Worm (Caenorhabditis elegans) whole organism, L1 larva: ENCODE results near the gene ZK632.11.

Source experiments
- C34B4.2 ChIP-seq: sonication (generic microtip); optimal IDR thresholded peaks from 2 replicates; lab custom pipeline; 2017; ENCODE audit warnings: mild to moderate bottlenecking, missing genetic modification characterization, missing compliant biosample characterization
- alr-1 ChIP-seq: fragments of 200-800 bp; sonication (Bioruptor generic); optimal IDR thresholded peaks from 2 replicates; lab custom pipeline; 2018; ENCODE audit warnings: borderline replicate concordance, mild to moderate bottlenecking, missing genetic modification characterization, missing compliant biosample characterization
- ama-1 ChIP-seq: fragments of 150-350 bp; optimal IDR thresholded peaks from 2 replicates; lab custom pipeline; 2014
- ceh-63 ChIP-seq: fragments of 200-800 bp; sonication (Bioruptor generic); optimal IDR thresholded peaks from 2 replicates; lab custom pipeline; 2018; ENCODE audit warnings: mild to moderate bottlenecking, missing genetic modification characterization, missing compliant biosample characterization
- ceh-8 ChIP-seq: fragments of 200-800 bp; sonication (Bioruptor generic); optimal IDR thresholded peaks from 2 replicates; lab custom pipeline; 2018; ENCODE audit warnings: mild to moderate bottlenecking, missing genetic modification characterization, moderate library complexity, missing compliant biosample characterization
- ceh-82 ChIP-seq, 3 experiments: fragments of 150-350 bp in 1 of 3; sonication (generic microtip) in 2 of 3; optimal IDR thresholded peaks; 2 replicates each; lab custom pipeline; 2014 to 2017; ENCODE audit warnings: missing biosample characterization in 3 of 3, missing genetic modification characterization in 3 of 3
- ceh-88 ChIP-seq: fragments of 200-800 bp; sonication (Bioruptor generic); IDR thresholded peaks from 2 replicates; pipeline ENCODE4 v1.3.6; 2022; ENCODE audit warnings: missing genetic modification characterization, missing compliant biosample characterization
- ceh-90 ChIP-seq: sonication (generic microtip); optimal IDR thresholded peaks from 2 replicates; lab custom pipeline; 2016; ENCODE audit warnings: missing genetic modification characterization, missing compliant biosample characterization
- dpl-1 ChIP-seq, 3 experiments: fragments of 150-350 bp in 2 of 3; sonication (generic microtip) in 1 of 3; optimal IDR thresholded peaks; 2 replicates each; lab custom pipeline; 2014 to 2017; ENCODE audit warnings: missing biosample characterization in 3 of 3, missing genetic modification characterization in 3 of 3, missing genetic modification reagents in 3 of 3
- dsc-1 ChIP-seq: sonication (generic microtip); optimal IDR thresholded peaks from 2 replicates; lab custom pipeline; 2016; ENCODE audit warnings: mild to moderate bottlenecking, missing genetic modification characterization, missing compliant biosample characterization
- efl-3 ChIP-seq: fragments of 200-800 bp; sonication (Bioruptor generic); optimal IDR thresholded peaks from 2 replicates; lab custom pipeline; 2018; ENCODE audit warnings: mild to moderate bottlenecking, missing genetic modification characterization, missing compliant biosample characterization
- egl-13 ChIP-seq: sonication (generic microtip); optimal IDR thresholded peaks from 2 replicates; lab custom pipeline; 2016; ENCODE audit warnings: missing genotype, missing genetic modification reagents, missing genetic modification characterization, missing compliant biosample characterization
- egl-27 ChIP-seq, 2 experiments: fragments of 150-350 bp in 1 of 2; sonication (generic microtip); optimal IDR thresholded peaks; 3 replicates each; lab custom pipeline; 2017 to 2018; ENCODE audit warnings: missing biosample characterization in 2 of 2, missing genetic modification characterization in 2 of 2, missing genetic modification reagents in 2 of 2
- elt-3 ChIP-seq, 6 experiments: fragments of 150-350 bp in 1 of 6; sonication (generic microtip); optimal IDR thresholded peaks; 2 replicates each; lab custom pipeline; 2017 to 2018; ENCODE audit warnings: missing biosample characterization in 6 of 6, missing genetic modification characterization in 6 of 6, inconsistent platforms in 1 of 6
- ets-5 ChIP-seq: fragments of 200-800 bp; sonication (Bioruptor generic); IDR thresholded peaks from 2 replicates; pipeline ENCODE4 v1.3.6; 2022; ENCODE audit warnings: missing genetic modification characterization, missing compliant biosample characterization
- fkh-10 ChIP-seq: sonication (generic microtip); optimal IDR thresholded peaks from 2 replicates; lab custom pipeline; 2017; ENCODE audit warnings: missing biosample characterization, missing genetic modification reagents, missing genetic modification characterization
- fkh-8 ChIP-seq: sonication (generic microtip); optimal IDR thresholded peaks from 2 replicates; lab custom pipeline; 2016; ENCODE audit warnings: mild to moderate bottlenecking, missing genetic modification characterization, missing compliant biosample characterization
- fos-1 ChIP-seq: fragments of 150-350 bp; optimal IDR thresholded peaks from 2 replicates; lab custom pipeline; 2014; ENCODE audit warnings: missing biosample characterization, missing genetic modification characterization
- grh-1 ChIP-seq: fragments of 200-800 bp; sonication (Bioruptor generic); IDR thresholded peaks from 2 replicates; pipeline ENCODE4 v1.3.6; 2022; ENCODE audit warnings: missing genetic modification reagents, missing genetic modification characterization, missing compliant biosample characterization
- hpl-2 ChIP-seq: fragments of 150-350 bp; optimal IDR thresholded peaks from 2 replicates; lab custom pipeline; 2014; ENCODE audit warnings: missing biosample characterization, missing genetic modification reagents, missing genetic modification characterization
- isw-1 ChIP-seq: fragments of 200-800 bp; sonication (Bioruptor generic); IDR thresholded peaks from 2 replicates; pipeline ENCODE4 v1.3.6; 2022; ENCODE audit warnings: missing genetic modification characterization, missing compliant biosample characterization
- jun-1 ChIP-seq: fragments of 150-350 bp; optimal IDR thresholded peaks from 2 replicates; lab custom pipeline; 2014; ENCODE audit warnings: missing biosample characterization, missing genetic modification reagents, missing genetic modification characterization
- lin-14 ChIP-seq: fragments of 200-800 bp; sonication (Bioruptor generic); optimal IDR thresholded peaks from 2 replicates; lab custom pipeline; 2018; ENCODE audit warnings: mild to moderate bottlenecking, missing genetic modification characterization, moderate library complexity, missing compliant biosample characterization
- lin-15B ChIP-seq: fragments of 150-350 bp; sonication (generic microtip); optimal IDR thresholded peaks from 3 replicates; lab custom pipeline; 2014; ENCODE audit warnings: missing biosample characterization, missing genetic modification characterization
- lin-39 ChIP-seq: fragments of 150-350 bp; optimal IDR thresholded peaks from 2 replicates; lab custom pipeline; 2014; ENCODE audit warnings: missing biosample characterization, missing genetic modification reagents, missing genetic modification characterization
- lsy-2 ChIP-seq, 2 experiments: fragments of 150-350 bp; optimal IDR thresholded peaks; 2 replicates each; lab custom pipeline; 2014; ENCODE audit warnings: missing biosample characterization in 2 of 2, missing genetic modification characterization in 2 of 2
- mdl-1 ChIP-seq, 2 experiments: fragments of 150-350 bp; optimal IDR thresholded peaks; 2 replicates each; lab custom pipeline; 2014 to 2017; ENCODE audit warnings: missing biosample characterization in 2 of 2, missing genetic modification characterization in 2 of 2, inconsistent platforms in 1 of 2
- mef-2 ChIP-seq: fragments of 150-350 bp; optimal IDR thresholded peaks from 2 replicates; lab custom pipeline; 2014; ENCODE audit warnings: missing biosample characterization, missing genetic modification characterization
- nhr-19 ChIP-seq: fragments of 200-800 bp; sonication (Bioruptor generic); conservative IDR thresholded peaks from 2 replicates; pipeline ENCODE4 v1.3.6; 2022; ENCODE audit warnings: missing genetic modification characterization, missing compliant biosample characterization
- nhr-28 ChIP-seq: fragments of 150-350 bp; optimal IDR thresholded peaks from 2 replicates; lab custom pipeline; 2014; ENCODE audit warnings: missing biosample characterization, missing genetic modification characterization
- nhr-76 ChIP-seq: sonication (generic microtip); optimal IDR thresholded peaks from 2 replicates; lab custom pipeline; 2017; ENCODE audit warnings: missing biosample characterization, missing genetic modification characterization
- nhr-77 ChIP-seq: fragments of 150-350 bp; optimal IDR thresholded peaks from 2 replicates; lab custom pipeline; 2014; ENCODE audit warnings: missing biosample characterization, missing genetic modification characterization
- nhr-84 ChIP-seq: sonication (generic microtip); optimal IDR thresholded peaks from 2 replicates; lab custom pipeline; 2017; ENCODE audit warnings: missing biosample characterization, missing genetic modification characterization
- nhr-85 ChIP-seq: sonication (generic microtip); peaks from one replicate; lab custom pipeline; 2016; ENCODE audit warnings: missing genetic modification characterization, inconsistent platforms, missing compliant biosample characterization
- nhr-90 ChIP-seq: sonication (generic microtip); optimal IDR thresholded peaks from 2 replicates; lab custom pipeline; 2016; ENCODE audit warnings: mild to moderate bottlenecking, missing genetic modification characterization, missing compliant biosample characterization; ENCODE audit not compliant: poor library complexity
- pqm-1 ChIP-seq: sonication (generic microtip); optimal IDR thresholded peaks from 3 replicates; lab custom pipeline; 2017; ENCODE audit warnings: missing biosample characterization, missing genetic modification characterization
- rnt-1 ChIP-seq: sonication (generic microtip); optimal IDR thresholded peaks from 2 replicates; lab custom pipeline; 2016; ENCODE audit warnings: mild to moderate bottlenecking, missing genetic modification characterization, moderate library complexity, missing compliant biosample characterization
- snpc-4 ChIP-seq: fragments of 150-350 bp; optimal IDR thresholded peaks from 2 replicates; lab custom pipeline; 2014; ENCODE audit warnings: missing biosample characterization, missing genetic modification characterization
- snu-23 ChIP-seq: sonication (generic microtip); optimal IDR thresholded peaks from 2 replicates; lab custom pipeline; 2016; ENCODE audit warnings: missing genetic modification characterization, missing compliant biosample characterization
- sox-4 ChIP-seq: sonication (generic microtip); optimal IDR thresholded peaks from 2 replicates; lab custom pipeline; 2016; ENCODE audit warnings: missing genetic modification characterization, missing compliant biosample characterization
- sup-37 ChIP-seq: fragments of 200-800 bp; sonication (Bioruptor generic); optimal IDR thresholded peaks from 2 replicates; lab custom pipeline; 2018; ENCODE audit warnings: mild to moderate bottlenecking, missing genetic modification characterization, missing compliant biosample characterization
- tbx-2 ChIP-seq: sonication (generic microtip); optimal IDR thresholded peaks from 2 replicates; lab custom pipeline; 2016; ENCODE audit warnings: missing genetic modification characterization, missing compliant biosample characterization
- tlp-1 ChIP-seq: fragments of 150-350 bp; optimal IDR thresholded peaks from 2 replicates; lab custom pipeline; 2014; ENCODE audit warnings: missing biosample characterization, missing genetic modification characterization
- unc-130 ChIP-seq: fragments of 150-350 bp; optimal IDR thresholded peaks from 2 replicates; lab custom pipeline; 2017; ENCODE audit warnings: missing biosample characterization, missing genetic modification characterization, inconsistent platforms
- unc-30 ChIP-seq: sonication (generic microtip); optimal IDR thresholded peaks from 2 replicates; lab custom pipeline; 2017; ENCODE audit warnings: missing biosample characterization, missing genetic modification characterization
- unc-98 ChIP-seq: fragments of 200-800 bp; sonication (Bioruptor generic); IDR thresholded peaks from 2 replicates; pipeline ENCODE4 v1.3.6; 2022; ENCODE audit warnings: missing genetic modification characterization, missing compliant biosample characterization
- vab-15 ChIP-seq: sonication (generic microtip); optimal IDR thresholded peaks from 2 replicates; lab custom pipeline; 2017; ENCODE audit warnings: missing genotype, mild to moderate bottlenecking, missing genetic modification characterization, missing compliant biosample characterization
- zip-4 ChIP-seq: fragments of 200-800 bp; sonication (Bioruptor generic); optimal IDR thresholded peaks from 2 replicates; lab custom pipeline; 2018; ENCODE audit warnings: mild to moderate bottlenecking, missing genetic modification characterization, moderate library complexity, missing compliant biosample characterization
- ztf-11 ChIP-seq, 2 experiments: sonication (generic microtip); optimal IDR thresholded peaks; 2 replicates each; lab custom pipeline; 2016 to 2017; ENCODE audit warnings: missing genetic modification characterization in 2 of 2, missing biosample characterization in 1 of 2, missing compliant biosample characterization in 1 of 2

The ZK632.11 gene

DNA sequence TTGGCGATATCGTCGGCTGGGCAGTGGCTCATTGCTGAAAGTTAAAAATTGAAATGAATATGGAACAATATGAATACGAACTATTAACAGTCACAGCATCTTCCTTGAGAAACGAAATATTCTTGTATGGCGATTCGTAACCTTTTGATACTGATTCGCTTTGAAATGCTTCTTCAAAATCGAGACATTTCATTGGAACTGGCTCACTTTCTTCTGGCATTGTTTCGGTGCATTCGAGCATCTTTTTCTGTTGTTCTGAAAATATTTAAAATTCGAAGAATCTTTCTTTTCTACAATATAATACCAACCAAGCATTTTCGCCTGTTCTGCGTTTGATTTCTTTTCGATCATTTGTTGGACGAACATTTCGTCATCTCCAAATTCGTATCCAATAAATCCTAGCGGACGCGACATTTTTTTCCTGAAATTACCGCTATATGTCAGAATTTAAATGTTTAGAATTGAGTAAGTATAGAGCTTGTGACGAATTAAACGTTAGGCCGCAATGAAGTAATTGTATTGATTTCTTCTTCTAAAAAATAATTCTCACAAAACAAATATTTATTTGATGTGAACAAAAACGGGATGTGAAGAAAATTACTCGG is 3.3 kb upstream of the ZK632.11 start, which contains the start of gene lin-52 (continued):
- TF ChIP-seq fos-1 (tag; lab: Kevin White, UChicago) (no peak), sox-4 (tag; lab: Kevin White, UChicago) (no peak), hpl-2 (GFP tag; lab: Kevin White, UChicago) (no peak), C34B4.2 (tag; lab: Kevin White, UChicago) (no peak), mef-2 (tag; lab: Kevin White, UChicago) (no peak), egl-13 (tag; lab: Kevin White, UChicago) (no peak), ets-5 (GFP tag; lab: Robert Waterston, UW) (no peak), nhr-90 (tag; lab: Kevin White, UChicago) (peak; percentile 43), nhr-19 (GFP tag; lab: Robert Waterston, UW) (0 out of 2 replicates have a peak, but pooled peaks have one; percentile 4), tlp-1 (tag; lab: Kevin White, UChicago) (no peak), snu-23 (no peak), fkh-10 (GFP tag; lab: Kevin White, UChicago) (no peak), ama-1 (peak; percentile 87), lsy-2 (tag; optimal IDR thresholded peaks at IDR 0.05; lab: Kevin White, UChicago) (no peak), jun-1 (tag; lab: Kevin White, UChicago) (no peak), ceh-8 (no peak), unc-98 (GFP tag; lab: Robert Waterston, UW) (no peak), elt-3 (tag; optimal IDR thresholded peaks at IDR 0.05; lab: Kevin White, UChicago) (no peak), lin-15B (tag; lab: Kevin White, UChicago) (no peak), mdl-1 (tag; optimal IDR thresholded peaks at IDR 0.05; lab: Kevin White, UChicago) (no peak), isw-1 (GFP tag; lab: Robert Waterston, UW) (no peak), rnt-1 (no peak), ceh-82 (tag; optimal IDR thresholded peaks at IDR 0.05; lab: Kevin White, UChicago) (no peak), egl-27 (tag; optimal IDR thresholded peaks at IDR 0.05; lab: Kevin White, UChicago) (no peak), grh-1 (GFP tag; lab: Robert Waterston, UW) (0 out of 2 replicates have a peak, but pooled peaks have one; percentile 9), sup-37 (GFP tag; lab: Kevin White, UChicago) (no peak), nhr-76 (tag; lab: Kevin White, UChicago) (no peak), ceh-90 (tag; lab: Kevin White, UChicago) (no peak), lin-39 (tag; lab: Kevin White, UChicago) (no peak), fkh-8 (tag; lab: Kevin White, UChicago) (no peak)

DNA sequence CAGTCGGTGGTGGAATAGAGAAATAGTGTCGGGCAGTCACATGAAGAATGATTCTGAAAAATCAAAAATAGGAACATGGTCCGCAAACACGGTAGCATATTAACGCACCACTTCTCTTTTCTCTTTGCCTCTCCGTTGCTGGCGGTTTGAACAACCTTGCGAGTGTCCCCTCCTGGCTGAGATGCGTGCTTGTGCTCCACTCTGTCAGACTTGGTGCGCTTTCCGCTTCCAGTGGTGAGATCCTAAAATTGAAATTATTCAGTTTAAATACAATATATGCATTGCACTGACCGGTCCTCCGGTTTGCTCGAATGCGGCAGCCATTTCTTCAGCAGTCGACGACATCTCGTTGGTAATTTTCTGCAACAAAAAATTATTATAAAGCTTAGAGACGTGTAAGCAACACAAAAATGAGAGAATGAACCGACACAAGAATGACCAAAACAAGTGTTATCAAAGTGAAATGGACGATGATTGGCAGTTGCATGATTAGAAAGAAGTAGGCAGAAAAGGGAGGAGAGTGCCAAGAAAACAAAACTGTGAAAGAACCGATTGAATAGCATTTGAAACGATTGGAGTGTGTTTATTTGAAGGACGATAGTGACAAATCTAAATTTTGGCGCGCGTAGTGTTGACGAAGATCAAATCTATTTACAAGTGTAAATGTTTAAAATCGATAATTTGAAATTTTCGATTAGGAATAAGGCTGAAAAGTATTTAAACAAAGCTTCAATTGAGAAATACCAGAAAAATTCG is 2.5 kb upstream of the ZK632.11 start, which contains the start of gene ZK632.9:
Gene ZK632.9 (minus strand): TSS at position 360 of the 756 bp plus-strand sequence.
- TF ChIP-seq nhr-85 (no peak), nhr-84 (tag; lab: Kevin White, UChicago) (no peak), snu-23 (peak; percentile 33), pqm-1 (tag; lab: Kevin White, UChicago) (no peak), nhr-77 (tag; lab: Kevin White, UChicago) (no peak), elt-3 (tag; optimal IDR thresholded peaks at IDR 0.05; lab: Kevin White, UChicago) (peak in 1 of 6 experiments; percentile 67), lsy-2 (tag; optimal IDR thresholded peaks at IDR 0.05; lab: Kevin White, UChicago) (peak in 1 of 2 experiments; percentile 9), unc-130 (tag; lab: Kevin White, UChicago) (no peak), tbx-2 (tag; lab: Kevin White, UChicago) (no peak), ceh-88 (GFP tag; lab: Robert Waterston, UW) (no peak), snpc-4 (tag; lab: Kevin White, UChicago) (no peak), ets-5 (GFP tag; lab: Robert Waterston, UW) (no peak), lin-14 (GFP tag; lab: Kevin White, UChicago) (peak; percentile 31), zip-4 (GFP tag; lab: Kevin White, UChicago) (no peak), mef-2 (tag; lab: Kevin White, UChicago) (no peak), sox-4 (tag; lab: Kevin White, UChicago) (no peak), unc-30 (tag; lab: Kevin White, UChicago) (no peak), vab-15 (tag; lab: Kevin White, UChicago) (no peak), ceh-63 (GFP tag; lab: Kevin White, UChicago) (no peak), ceh-90 (tag; lab: Kevin White, UChicago) (no peak), ztf-11 (tag; optimal IDR thresholded peaks at IDR 0.05; lab: Kevin White, UChicago) (no peak), nhr-28 (tag; lab: Kevin White, UChicago) (no peak), alr-1 (tag; lab: Kevin White, UChicago) (no peak), dpl-1 (GFP tag; optimal IDR thresholded peaks at IDR 0.05; lab: Kevin White, UChicago) (peak; percentile 21 to 33 (median 32)), dsc-1 (no peak), efl-3 (GFP tag; lab: Kevin White, UChicago) (no peak)
